Worm (Caenorhabditis elegans) whole organism, young adult: ENCODE results near the gene ssp-34.

Source experiments
- B0035.1 ChIP-seq: sonication (generic microtip); optimal IDR thresholded peaks from 2 replicates; lab custom pipeline; 2016; ENCODE audit warnings: missing genetic modification characterization, mild to moderate bottlenecking, missing compliant biosample characterization, missing genotype, missing genetic modification reagents
- D2030.7 ChIP-seq: fragments of 200-800 bp; sonication (Bioruptor generic); IDR thresholded peaks from 2 replicates; pipeline ENCODE4 v1.3.6; 2022; ENCODE audit warnings: missing genetic modification reagents, missing genetic modification characterization, missing compliant biosample characterization
- F10E7.11 ChIP-seq: sonication (generic microtip); optimal IDR thresholded peaks from 2 replicates; lab custom pipeline; 2017; ENCODE audit warnings: mild to moderate bottlenecking, missing genetic modification characterization, moderate library complexity, missing compliant biosample characterization
- F23B12.7 ChIP-seq: sonication (generic microtip); optimal IDR thresholded peaks from 2 replicates; lab custom pipeline; 2017; ENCODE audit warnings: missing genetic modification characterization, mild to moderate bottlenecking, missing compliant biosample characterization, antibody characterized with exemption, moderate library complexity; ENCODE audit not compliant: insufficient read depth
- F33H1.4 ChIP-seq: fragments of 200-800 bp; sonication (Bioruptor generic); IDR thresholded peaks from 2 replicates; pipeline ENCODE4 v1.3.6; 2022; ENCODE audit warnings: missing genetic modification reagents, missing genetic modification characterization, missing compliant biosample characterization
- F37B4.10 ChIP-seq: fragments of 200-800 bp; sonication (Bioruptor generic); IDR thresholded peaks from 2 replicates; pipeline ENCODE4 v1.3.6; 2022; ENCODE audit warnings: missing genetic modification characterization, missing compliant biosample characterization
- F39B2.1 ChIP-seq: fragments of 200-800 bp; sonication (Bioruptor generic); IDR thresholded peaks from 2 replicates; pipeline ENCODE4 v1.3.6; 2022; ENCODE audit warnings: missing genetic modification reagents, missing genetic modification characterization, missing compliant biosample characterization
- F49E8.2 ChIP-seq: sonication (generic microtip); optimal IDR thresholded peaks from 3 replicates; lab custom pipeline; 2017; ENCODE audit warnings: missing genetic modification characterization, mild to moderate bottlenecking, missing compliant biosample characterization, antibody characterized with exemption, moderate library complexity; ENCODE audit not compliant: insufficient read depth
- K11D2.4 ChIP-seq: fragments of 200-800 bp; sonication (Bioruptor generic); IDR thresholded peaks from 2 replicates; pipeline ENCODE4 v1.3.6; 2022; ENCODE audit warnings: missing genetic modification reagents, missing genetic modification characterization, missing compliant biosample characterization
- Y53G8AR.9 ChIP-seq: fragments of 200-800 bp; sonication (Bioruptor generic); conservative IDR thresholded peaks from 2 replicates; pipeline ENCODE4 v1.3.6; 2022; ENCODE audit warnings: missing genetic modification reagents, missing genetic modification characterization, missing compliant biosample characterization
- atf-7 ChIP-seq: sonication (generic microtip); optimal IDR thresholded peaks from 2 replicates; lab custom pipeline; 2017; ENCODE audit warnings: mild to moderate bottlenecking, missing genetic modification characterization, missing compliant biosample characterization
- athp-1 ChIP-seq: sonication (generic microtip); optimal IDR thresholded peaks from 2 replicates; lab custom pipeline; 2017; ENCODE audit warnings: mild to moderate bottlenecking, missing genetic modification characterization, missing compliant biosample characterization
- attf-3 ChIP-seq: fragments of 200-800 bp; sonication (Bioruptor generic); conservative IDR thresholded peaks from 2 replicates; pipeline ENCODE4 v1.3.6; 2022; ENCODE audit warnings: missing genetic modification reagents, missing genetic modification characterization, missing compliant biosample characterization
- attf-5 ChIP-seq: fragments of 200-800 bp; sonication (Bioruptor generic); optimal IDR thresholded peaks from 2 replicates; lab custom pipeline; 2018; ENCODE audit warnings: mild to moderate bottlenecking, missing genetic modification characterization, missing compliant biosample characterization
- ceh-58 ChIP-seq: fragments of 200-800 bp; sonication (Bioruptor generic); IDR thresholded peaks from 2 replicates; pipeline ENCODE4 v1.3.6; 2022; ENCODE audit warnings: missing genetic modification characterization, missing compliant biosample characterization
- ceh-91 ChIP-seq: fragments of 200-800 bp; sonication (Bioruptor generic); IDR thresholded peaks from 2 replicates; pipeline ENCODE4 v1.3.6; 2022; ENCODE audit warnings: missing genetic modification reagents, missing genetic modification characterization, missing compliant biosample characterization
- dox-1 ChIP-seq: fragments of 200-800 bp; sonication (Bioruptor generic); IDR thresholded peaks from 2 replicates; pipeline ENCODE4 v1.3.6; 2022; ENCODE audit warnings: missing genetic modification reagents, missing genetic modification characterization, missing compliant biosample characterization
- dpl-1 ChIP-seq: fragments of 150-350 bp; optimal IDR thresholded peaks from 2 replicates; lab custom pipeline; 2014; ENCODE audit warnings: missing biosample characterization, missing genetic modification reagents, missing genetic modification characterization
- efl-1 ChIP-seq: fragments of 150-350 bp; optimal IDR thresholded peaks from 2 replicates; lab custom pipeline; 2014; ENCODE audit warnings: missing biosample characterization, missing genetic modification reagents, missing genetic modification characterization
- egrh-3 ChIP-seq: fragments of 200-800 bp; sonication (Bioruptor generic); IDR thresholded peaks from 2 replicates; pipeline ENCODE4 v1.3.6; 2022; ENCODE audit warnings: missing genetic modification reagents, missing genetic modification characterization, missing compliant biosample characterization
- ets-4 ChIP-seq: fragments of 200-800 bp; sonication (Bioruptor generic); optimal IDR thresholded peaks from 2 replicates; lab custom pipeline; 2018; ENCODE audit warnings: mild to moderate bottlenecking, missing genetic modification characterization, missing compliant biosample characterization
- hmg-1.2 ChIP-seq: fragments of 200-800 bp; sonication (Bioruptor generic); IDR thresholded peaks from 2 replicates; pipeline ENCODE4 v1.3.6; 2022; ENCODE audit warnings: missing genetic modification reagents, missing genetic modification characterization, missing compliant biosample characterization
- hsf-1 ChIP-seq: fragments of 200-800 bp; sonication (Bioruptor generic); IDR thresholded peaks from 2 replicates; pipeline ENCODE4 v1.3.6; 2022; ENCODE audit warnings: missing genetic modification reagents, missing genetic modification characterization, missing compliant biosample characterization
- let-607 ChIP-seq, 2 experiments: fragments of 200-800 bp in 1 of 2; sonication (Bioruptor generic) in 1 of 2; sonication (generic microtip) in 1 of 2; optimal IDR thresholded peaks; 2 replicates each; lab custom pipeline; 2016 to 2018; ENCODE audit warnings: mild to moderate bottlenecking in 2 of 2, missing compliant biosample characterization in 2 of 2, missing genetic modification characterization in 2 of 2, moderate library complexity in 2 of 2, missing genotype in 1 of 2
- lin-35 ChIP-seq, 3 experiments: fragments of 150-350 bp in 2 of 3; sonication (generic microtip) in 1 of 3; optimal IDR thresholded peaks; 2 replicates each; lab custom pipeline; 2014 to 2018; ENCODE audit warnings: missing biosample characterization in 3 of 3, missing genetic modification characterization in 3 of 3, missing genetic modification reagents in 3 of 3
- lin-54 ChIP-seq: fragments of 200-800 bp; sonication (Bioruptor generic); optimal IDR thresholded peaks from 2 replicates; lab custom pipeline; 2018; ENCODE audit warnings: mild to moderate bottlenecking, missing genetic modification characterization, missing compliant biosample characterization
- lsl-1 ChIP-seq: fragments of 200-800 bp; sonication (Bioruptor generic); optimal IDR thresholded peaks from 2 replicates; lab custom pipeline; 2018; ENCODE audit warnings: mild to moderate bottlenecking, missing genetic modification characterization, moderate library complexity, missing compliant biosample characterization
- madf-10 ChIP-seq: sonication (generic microtip); optimal IDR thresholded peaks from 2 replicates; lab custom pipeline; 2016; ENCODE audit warnings: mild to moderate bottlenecking, missing genetic modification characterization, missing compliant biosample characterization
- madf-6 ChIP-seq: fragments of 200-800 bp; sonication (Bioruptor generic); IDR thresholded peaks from 2 replicates; pipeline ENCODE4 v1.3.6; 2022; ENCODE audit warnings: missing genetic modification reagents, missing genetic modification characterization, missing compliant biosample characterization
- madf-8 ChIP-seq: fragments of 200-800 bp; sonication (Bioruptor generic); conservative IDR thresholded peaks from 2 replicates; pipeline ENCODE4 v1.3.6; 2022; ENCODE audit warnings: missing genetic modification reagents, missing genetic modification characterization, missing compliant biosample characterization
- mcd-1 ChIP-seq: fragments of 200-800 bp; sonication (Bioruptor generic); IDR thresholded peaks from 2 replicates; pipeline ENCODE4 v1.3.6; 2022; ENCODE audit warnings: missing genetic modification reagents, missing genetic modification characterization, missing compliant biosample characterization
- mel-28 ChIP-seq: sonication (generic microtip); optimal IDR thresholded peaks from 2 replicates; lab custom pipeline; 2016; ENCODE audit warnings: borderline replicate concordance, mild to moderate bottlenecking, missing genetic modification characterization, missing compliant biosample characterization
- nhr-27 ChIP-seq: fragments of 200-800 bp; sonication (Bioruptor generic); optimal IDR thresholded peaks from 2 replicates; lab custom pipeline; 2018; ENCODE audit warnings: mild to moderate bottlenecking, missing genetic modification characterization, moderate library complexity, missing compliant biosample characterization
- pha-4 ChIP-seq: fragments of 150-350 bp; sonication (generic microtip); optimal IDR thresholded peaks from 2 replicates; lab custom pipeline; 2014; ENCODE audit warnings: missing biosample characterization, missing genetic modification reagents, missing genetic modification characterization
- rcor-1 ChIP-seq: fragments of 200-800 bp; sonication (Bioruptor generic); IDR thresholded peaks from 2 replicates; pipeline ENCODE4 v1.3.6; 2022; ENCODE audit warnings: missing genetic modification reagents, missing genetic modification characterization, missing compliant biosample characterization
- repo-1 ChIP-seq: sonication (generic microtip); optimal IDR thresholded peaks from 2 replicates; lab custom pipeline; 2017; ENCODE audit warnings: mild to moderate bottlenecking, missing genetic modification characterization, missing compliant biosample characterization
- snpc-4 ChIP-seq, 5 experiments: fragments of 150-350 bp in 1 of 5; sonication (generic microtip) in 4 of 5; optimal IDR thresholded peaks; 2 replicates each; lab custom pipeline; 2014 to 2018; ENCODE audit warnings: missing genetic modification characterization in 5 of 5, missing biosample characterization in 3 of 5, antibody characterized with exemption in 2 of 5, mild to moderate bottlenecking in 2 of 5, missing compliant biosample characterization in 2 of 5, missing genotype in 2 of 5, moderate library complexity in 2 of 5, missing genetic modification reagents in 1 of 5
- xnd-1 ChIP-seq: sonication (generic microtip); optimal IDR thresholded peaks from 2 replicates; lab custom pipeline; 2016; ENCODE audit warnings: missing genotype, missing genetic modification reagents, missing genetic modification characterization, missing compliant biosample characterization
- zim-3 ChIP-seq: sonication (generic microtip); optimal IDR thresholded peaks from 2 replicates; lab custom pipeline; 2017; ENCODE audit warnings: mild to moderate bottlenecking, missing genetic modification characterization, moderate library complexity, missing compliant biosample characterization
- ztf-3 ChIP-seq: fragments of 200-800 bp; sonication (Bioruptor generic); optimal IDR thresholded peaks from 2 replicates; lab custom pipeline; 2018; ENCODE audit warnings: mild to moderate bottlenecking, missing genetic modification characterization, missing compliant biosample characterization

Gene ssp-34

DNA sequence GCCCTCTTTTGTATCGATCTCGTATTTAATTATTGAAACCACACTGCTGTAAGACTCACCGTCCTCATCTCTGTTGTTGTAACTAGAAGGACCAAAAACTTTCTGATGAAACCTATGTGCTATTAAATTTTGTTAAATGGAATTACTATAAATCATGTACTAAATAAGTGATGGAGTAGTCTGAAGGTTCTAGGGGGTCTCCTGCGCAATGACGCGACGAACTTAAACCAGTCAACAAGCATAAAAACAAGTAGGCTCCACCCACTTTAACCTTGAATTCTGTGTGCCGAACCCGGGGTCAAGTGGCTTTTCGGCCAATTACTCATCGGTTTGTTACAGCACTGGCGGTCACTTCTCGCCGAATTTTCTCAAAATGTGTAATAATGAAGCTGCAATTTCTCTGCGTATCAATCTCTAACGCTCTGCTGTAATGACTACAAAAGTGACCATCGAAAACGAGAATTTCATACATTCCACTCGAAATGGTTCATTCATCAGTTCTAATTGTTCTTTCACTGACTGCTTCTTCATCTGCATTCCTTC, 1.3 kb downstream of the ssp-34 start, which contains the start of gene grl-21 (continued):
- TF ChIP-seq F39B2.1 (GFP tag; lab: Robert Waterston, UW) (no peak), zim-3 (tag; lab: Kevin White, UChicago) (no peak), nhr-27 (tag; lab: Kevin White, UChicago) (no peak), rcor-1 (GFP tag; lab: Robert Waterston, UW) (no peak)

DNA sequence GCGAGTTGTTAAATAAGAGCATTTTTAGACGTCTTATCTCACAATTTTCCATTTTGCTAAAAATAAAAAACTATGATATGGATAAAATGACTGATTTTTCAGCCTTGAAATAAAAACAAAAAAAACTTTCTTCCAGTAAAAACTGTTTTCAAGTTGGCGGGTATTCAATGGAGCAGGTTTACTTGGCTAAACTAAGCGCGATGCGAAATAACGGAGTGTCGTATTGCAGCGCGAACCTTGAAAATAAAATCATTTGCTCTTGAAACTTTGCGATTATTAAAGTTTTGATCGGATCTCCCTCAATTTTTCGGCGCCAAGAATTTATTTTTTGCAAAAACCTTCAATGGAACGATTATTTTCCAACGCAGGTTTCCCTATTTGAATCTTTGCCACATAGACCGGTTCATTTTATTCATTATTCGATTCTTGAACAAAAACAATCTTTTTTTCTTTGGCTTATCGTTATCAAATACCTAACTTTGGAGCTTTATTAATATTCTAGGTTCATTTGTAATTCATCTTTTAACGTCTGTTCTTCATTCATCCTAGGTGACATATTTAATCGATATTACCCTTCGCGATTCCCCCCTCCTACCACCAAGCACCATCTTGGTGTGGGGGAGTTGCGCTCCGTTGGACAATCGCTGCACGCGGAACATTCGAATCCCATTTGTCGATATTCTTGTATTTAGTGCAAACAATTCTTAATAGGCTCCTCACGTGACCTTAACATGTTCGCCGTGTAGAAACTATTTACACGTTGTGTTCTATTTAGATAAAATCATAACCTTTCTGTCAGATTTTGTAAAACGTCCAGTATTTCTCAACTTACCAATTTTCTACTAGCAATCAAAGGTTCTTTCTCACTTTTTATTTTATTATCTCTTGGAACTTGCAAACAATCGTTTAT, 3.6 kb downstream of the ssp-34 start, which contains the start of the genes orc-5 and cyb-1:
orc-5 (minus strand) TSS at position 62 of the 910 bp plus-strand sequence.
cyb-1 (plus strand) TSS at position 690 of the 910 bp plus-strand sequence.
- TF ChIP-seq lin-35 (GFP tag; optimal IDR thresholded peaks at IDR 0.05; lab: Kevin White, UChicago) (peak in 2 of 3 experiments; percentile 22 to 88), ceh-58 (GFP tag; lab: Robert Waterston, UW) (no peak), dox-1 (GFP tag; lab: Robert Waterston, UW) (peak; percentile 18; the same call in 1 of the 2 replicates), F23B12.7 (peak; percentile 56), dpl-1 (GFP tag; lab: Kevin White, UChicago) (peak; percentile 76), atf-7 (tag; lab: Kevin White, UChicago) (no peak), madf-10 (no peak), athp-1 (no peak), F37B4.10 (GFP tag; lab: Robert Waterston, UW) (no peak), madf-6 (GFP tag; lab: Robert Waterston, UW) (peak; percentile 88), madf-8 (GFP tag; lab: Robert Waterston, UW) (peak; percentile 72), hmg-1.2 (peak; percentile 31; the same call in 1 of the 2 replicates), F33H1.4 (GFP tag; lab: Robert Waterston, UW) (peak; percentile 59), ets-4 (GFP tag; lab: Kevin White, UChicago) (no peak), lin-54 (peak; percentile 89), xnd-1 (tag; lab: Kevin White, UChicago) (peak; percentile 54), K11D2.4 (GFP tag; lab: Robert Waterston, UW) (no peak), F10E7.11 (no peak), snpc-4 (GFP tag; optimal IDR thresholded peaks at IDR 0.05; lab: Kevin White, UChicago) (no peak), snpc-4 (tag; optimal IDR thresholded peaks at IDR 0.05; lab: Kevin White, UChicago) (peak in 2 of 4 experiments; percentile 25 to 28), pha-4 (no peak), attf-3 (peak; percentile 99), attf-5 (GFP tag; lab: Kevin White, UChicago) (peak; percentile 67), ztf-3 (no peak), repo-1 (tag; lab: Kevin White, UChicago) (no peak), mel-28 (tag; lab: Kevin White, UChicago) (no peak), lsl-1 (peak; percentile 37), F39B2.1 (GFP tag; lab: Robert Waterston, UW) (no peak), mcd-1 (GFP tag; lab: Robert Waterston, UW) (peak; percentile 83), Y53G8AR.9 (GFP tag; lab: Robert Waterston, UW) (0 out of 2 replicates have a peak, but pooled peaks have one; percentile 28), ceh-91 (GFP tag; lab: Robert Waterston, UW) (peak; percentile 65), B0035.1 (tag; lab: Kevin White, UChicago) (no peak), D2030.7 (GFP tag; lab: Robert Waterston, UW) (peak; percentile 46; the same call in 1 of the 2 replicates), hsf-1 (0 out of 2 replicates have a peak, but pooled peaks have one; percentile 22), egrh-3 (GFP tag; lab: Robert Waterston, UW) (no peak), F49E8.2 (tag; lab: Kevin White, UChicago) (peak; percentile 39), efl-1 (GFP tag; lab: Kevin White, UChicago) (peak; percentile 94), let-607 (tag; optimal IDR thresholded peaks at IDR 0.05; lab: Kevin White, UChicago) (no peak)
